Fruit fly (Drosophila melanogaster) whole organism: ENCODE measurements around the gene CG2218.

ENCODE experiments used
- CG8478 ChIP-seq: fragments of >200 bp; optimal IDR thresholded peaks from 2 replicates; lab custom pipeline; 2018; ENCODE audit warnings: inconsistent platforms
- Dll ChIP-seq: fragments of >200 bp; optimal IDR thresholded peaks from 2 replicates; lab custom pipeline; 2017
- EcR ChIP-seq, 2 experiments: fragments of >200 bp; optimal IDR thresholded peaks; 2 replicates each; lab custom pipeline; 2017; ENCODE audit warnings: missing biosample characterization in 2 of 2, missing genetic modification characterization in 2 of 2, missing genetic modification reagents in 2 of 2
- pan ChIP-seq: fragments of >200 bp; optimal IDR thresholded peaks from 2 replicates; lab custom pipeline; 2017
- psq ChIP-seq: fragments of >200 bp; optimal IDR thresholded peaks from 2 replicates; lab custom pipeline; 2017

DNA sequence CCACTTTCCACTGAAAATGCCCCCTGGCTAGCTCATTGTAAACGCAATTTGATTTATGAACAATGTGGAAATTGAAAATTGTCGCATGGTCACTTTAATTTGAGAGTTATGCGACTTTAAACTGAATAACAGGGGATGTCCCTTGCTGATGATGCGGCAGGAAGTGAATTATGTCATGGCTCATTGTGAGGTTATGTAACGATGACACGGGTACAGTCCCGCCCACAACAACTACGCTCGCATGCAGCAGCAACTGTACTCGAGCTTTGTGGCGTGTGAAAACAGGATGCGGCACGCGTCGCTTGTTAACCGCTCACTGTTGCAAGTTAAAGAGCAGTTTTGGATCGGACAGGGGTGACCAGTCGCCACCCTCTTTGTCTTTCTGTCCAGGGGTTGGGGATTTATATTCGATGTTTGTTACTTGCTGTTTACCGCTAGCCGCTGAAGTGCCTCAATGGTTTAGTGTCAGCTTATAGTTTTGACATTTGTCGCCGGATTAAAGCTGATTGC, 11.3 kb downstream of the CG2218 start:
- TF ChIP-seq EcR (GFP tag; optimal IDR thresholded peaks at IDR 0.05; lab: Kevin White, UChicago) = no peak
- TF ChIP-seq Dll = no peak
- TF ChIP-seq psq = no peak
- TF ChIP-seq pan (lab: Kevin White, UChicago) = no peak
- TF ChIP-seq CG8478 = no peak
